Fruit fly (Drosophila melanogaster) whole organism, embryonic: ENCODE results near the gene CG7381.

ENCODE experiments used
- B-H2 ChIP-seq: fragments of 200-800 bp; sonication (Bioruptor generic); optimal IDR thresholded peaks from 2 replicates; lab custom pipeline; 2018; ENCODE audit warnings: missing biosample characterization, mild to moderate bottlenecking, missing genetic modification characterization
- CG10654 ChIP-seq: fragments of 200-800 bp; sonication (Bioruptor generic); optimal IDR thresholded peaks from 2 replicates; lab custom pipeline; 2016; ENCODE audit warnings: missing biosample characterization, missing genetic modification characterization
- CG12391 ChIP-seq: fragments of 200-800 bp; sonication (Bioruptor generic); optimal IDR thresholded peaks from 3 replicates; lab custom pipeline; 2018; ENCODE audit warnings: missing biosample characterization, mild to moderate bottlenecking, missing genetic modification characterization, moderate library complexity
- CG13287 ChIP-seq: fragments of 200-800 bp; sonication (Bioruptor generic); IDR thresholded peaks from 2 replicates; pipeline ENCODE4 v1.3.6; 2022; ENCODE audit warnings: missing biosample characterization, missing genetic modification characterization; ENCODE audit not compliant: partially characterized antibody
- CG14014 ChIP-seq: fragments of 200-800 bp; sonication (Bioruptor generic); IDR thresholded peaks from 2 replicates; pipeline ENCODE4 v1.3.6; 2022; ENCODE audit warnings: missing biosample characterization, missing genetic modification characterization
- CG15269 ChIP-seq: fragments of 200-800 bp; sonication (Bioruptor generic); optimal IDR thresholded peaks from 2 replicates; lab custom pipeline; 2018; ENCODE audit warnings: missing biosample characterization, mild to moderate bottlenecking, missing genetic modification characterization, moderate library complexity
- CG16815 ChIP-seq: fragments of 200-800 bp; sonication (Bioruptor generic); optimal IDR thresholded peaks from 3 replicates; lab custom pipeline; 2017; ENCODE audit warnings: missing biosample characterization, mild to moderate bottlenecking, missing genetic modification characterization
- CG18619 ChIP-seq: fragments of 200-800 bp; sonication (Bioruptor generic); optimal IDR thresholded peaks from 3 replicates; lab custom pipeline; 2017; ENCODE audit warnings: missing biosample characterization, mild to moderate bottlenecking, missing genetic modification characterization
- CG2129 ChIP-seq: fragments of 200-800 bp; sonication (Bioruptor generic); IDR thresholded peaks from 2 replicates; pipeline ENCODE4 v1.3.6; 2022; ENCODE audit warnings: missing biosample characterization, missing genetic modification characterization; ENCODE audit not compliant: partially characterized antibody
- CG2889 ChIP-seq: fragments of 200-800 bp; sonication (Bioruptor generic); IDR thresholded peaks from 3 replicates; pipeline ENCODE4 v1.3.6; 2022; ENCODE audit warnings: missing biosample characterization, missing genetic modification characterization
- CG3281 ChIP-seq: fragments of 200-800 bp; sonication (Bioruptor generic); optimal IDR thresholded peaks from 3 replicates; lab custom pipeline; 2017; ENCODE audit warnings: missing biosample characterization, mild to moderate bottlenecking, missing genetic modification characterization
- CG3407 ChIP-seq: fragments of 200-800 bp; sonication (Bioruptor generic); optimal IDR thresholded peaks from 2 replicates; lab custom pipeline; 2018; ENCODE audit warnings: missing biosample characterization, mild to moderate bottlenecking, missing genetic modification characterization
- CG34422 ChIP-seq: fragments of 200-800 bp; sonication (Bioruptor generic); IDR thresholded peaks from 3 replicates; pipeline ENCODE4 v1.3.6; 2022; ENCODE audit warnings: missing biosample characterization, missing genetic modification characterization
- CG4328 ChIP-seq: fragments of 200-800 bp; sonication (Bioruptor generic); optimal IDR thresholded peaks from 3 replicates; lab custom pipeline; 2017; ENCODE audit warnings: missing biosample characterization, missing genetic modification reagents, missing genetic modification characterization
- CG5953 ChIP-seq: fragments of 200-800 bp; sonication (Bioruptor generic); IDR thresholded peaks from 2 replicates; pipeline ENCODE4 v1.3.6; 2022; ENCODE audit warnings: missing biosample characterization, missing genetic modification characterization
- CG6854 ChIP-seq: fragments of 200-800 bp; sonication (Bioruptor generic); optimal IDR thresholded peaks from 3 replicates; lab custom pipeline; 2017; ENCODE audit warnings: missing biosample characterization, mild to moderate bottlenecking, missing genetic modification characterization
- D ChIP-seq, 2 experiments: fragments of 200-800 bp in 1 of 2; fragments of >200 bp in 1 of 2; sonication (Bioruptor generic) in 1 of 2; optimal IDR thresholded peaks; 2 replicates in 1 of 2; 3 replicates in 1 of 2; lab custom pipeline; 2017; ENCODE audit warnings: mild to moderate bottlenecking in 1 of 2, missing biosample characterization in 1 of 2, missing genetic modification characterization in 1 of 2, missing genetic modification reagents in 1 of 2
- Dip3 ChIP-seq: fragments of 200-800 bp; sonication (Bioruptor generic); optimal IDR thresholded peaks from 3 replicates; lab custom pipeline; 2016; ENCODE audit warnings: missing biosample characterization, missing genetic modification characterization
- Drgx ChIP-seq: fragments of 200-800 bp; sonication (Bioruptor generic); IDR thresholded peaks from 2 replicates; pipeline ENCODE4 v1.3.6; 2022; ENCODE audit warnings: missing biosample characterization, missing genetic modification characterization
- Fer3 ChIP-seq: fragments of 200-800 bp; sonication (Bioruptor generic); optimal IDR thresholded peaks from 2 replicates; lab custom pipeline; 2018; ENCODE audit warnings: missing biosample characterization, mild to moderate bottlenecking, missing genetic modification characterization, moderate library complexity
- Jarid2 ChIP-seq: fragments of 200-800 bp; sonication (Bioruptor generic); optimal IDR thresholded peaks from 3 replicates; lab custom pipeline; 2017; ENCODE audit warnings: mild to moderate bottlenecking, missing biosample characterization, missing genetic modification reagents, missing genetic modification characterization
- Max ChIP-seq: fragments of 200-800 bp; sonication (Bioruptor generic); optimal IDR thresholded peaks from 2 replicates; lab custom pipeline; 2016; ENCODE audit warnings: missing biosample characterization, mild to moderate bottlenecking, missing genetic modification characterization
- Pdp1 ChIP-seq, 2 experiments: fragments of 200-800 bp; sonication (Bioruptor generic); optimal IDR thresholded peaks; 3 replicates each; lab custom pipeline; 2016; ENCODE audit warnings: missing biosample characterization in 2 of 2, missing genetic modification characterization in 2 of 2, mild to moderate bottlenecking in 1 of 2, moderate library complexity in 1 of 2
- Rfx ChIP-seq: fragments of 200-800 bp; sonication (Bioruptor generic); IDR thresholded peaks from 2 replicates; pipeline ENCODE4 v1.3.6; 2022; ENCODE audit warnings: missing biosample characterization, missing genetic modification characterization
- Sox100B ChIP-seq: fragments of 200-800 bp; sonication (Bioruptor generic); optimal IDR thresholded peaks from 3 replicates; lab custom pipeline; 2018; ENCODE audit warnings: missing biosample characterization, mild to moderate bottlenecking, missing genetic modification characterization
- amos ChIP-seq: fragments of 200-800 bp; sonication (Bioruptor generic); IDR thresholded peaks from 2 replicates; pipeline ENCODE4 v1.3.6; 2022; ENCODE audit warnings: missing biosample characterization, missing genetic modification characterization; ENCODE audit not compliant: partially characterized antibody
- ato ChIP-seq: fragments of 200-800 bp; sonication (Bioruptor generic); IDR thresholded peaks from 2 replicates; pipeline ENCODE4 v1.3.6; 2022; ENCODE audit warnings: missing biosample characterization, missing genetic modification characterization; ENCODE audit not compliant: partially characterized antibody
- bbx ChIP-seq: fragments of 200-800 bp; sonication (Bioruptor generic); IDR thresholded peaks from 2 replicates; pipeline ENCODE4 v1.3.6; 2022; ENCODE audit warnings: missing biosample characterization, missing genetic modification characterization; ENCODE audit not compliant: partially characterized antibody
- cas ChIP-seq: fragments of 200-800 bp; sonication (Bioruptor generic); IDR thresholded peaks from 2 replicates; pipeline ENCODE4 v1.3.6; 2022; ENCODE audit warnings: missing biosample characterization, missing genetic modification characterization
- cato ChIP-seq: fragments of 200-800 bp; sonication (Bioruptor generic); optimal IDR thresholded peaks from 2 replicates; lab custom pipeline; 2016; ENCODE audit warnings: missing biosample characterization, missing genetic modification characterization, borderline replicate concordance
- cg ChIP-seq: fragments of 200-800 bp; sonication (Bioruptor generic); optimal IDR thresholded peaks from 3 replicates; lab custom pipeline; 2019; ENCODE audit warnings: missing biosample characterization, mild to moderate bottlenecking, missing genetic modification characterization, moderate library complexity
- chm ChIP-seq: fragments of 200-800 bp; sonication (Bioruptor generic); IDR thresholded peaks from 2 replicates; pipeline ENCODE4 v1.3.6; 2022; ENCODE audit warnings: missing biosample characterization, missing genetic modification characterization
- ems ChIP-seq: fragments of 200-800 bp; sonication (Bioruptor generic); optimal IDR thresholded peaks from 3 replicates; lab custom pipeline; 2016; ENCODE audit warnings: missing biosample characterization, missing genetic modification characterization
- exex ChIP-seq: fragments of 200-800 bp; sonication (Bioruptor generic); optimal IDR thresholded peaks from 4 replicates; lab custom pipeline; 2018; ENCODE audit warnings: missing biosample characterization, mild to moderate bottlenecking, missing genetic modification characterization, moderate library complexity
- gce ChIP-seq: fragments of 200-800 bp; sonication (Bioruptor generic); IDR thresholded peaks from 3 replicates; pipeline ENCODE4 v1.3.6; 2022; ENCODE audit warnings: missing biosample characterization, missing genetic modification characterization
- gem ChIP-seq: fragments of 200-800 bp; sonication (Bioruptor generic); optimal IDR thresholded peaks from 2 replicates; lab custom pipeline; 2019; ENCODE audit warnings: missing biosample characterization, mild to moderate bottlenecking, missing genetic modification characterization, moderate library complexity
- grau ChIP-seq: fragments of 200-800 bp; optimal IDR thresholded peaks from 3 replicates; lab custom pipeline; 2019; ENCODE audit warnings: missing biosample characterization, mild to moderate bottlenecking, missing genetic modification characterization, moderate library complexity
- her ChIP-seq: fragments of 200-800 bp; sonication (Bioruptor generic); optimal IDR thresholded peaks from 2 replicates; lab custom pipeline; 2016; ENCODE audit warnings: missing biosample characterization, missing genetic modification characterization
- hth ChIP-seq: fragments of >200 bp; optimal IDR thresholded peaks from 2 replicates; lab custom pipeline; 2017; ENCODE audit warnings: inconsistent platforms
- otp ChIP-seq: fragments of 200-800 bp; sonication (Bioruptor generic); IDR thresholded peaks from 3 replicates; pipeline ENCODE4, ENCODE4 v1.3.6; 2022; ENCODE audit warnings: missing biosample characterization, missing genetic modification characterization
- salm ChIP-seq: fragments of 200-800 bp; sonication (Bioruptor generic); optimal IDR thresholded peaks from 2 replicates; lab custom pipeline; 2018; ENCODE audit warnings: missing biosample characterization, mild to moderate bottlenecking, missing genetic modification characterization
- sd ChIP-seq: fragments of 200-800 bp; sonication (Bioruptor generic); optimal IDR thresholded peaks from 3 replicates; lab custom pipeline; 2018; ENCODE audit warnings: missing biosample characterization, mild to moderate bottlenecking, missing genetic modification characterization, moderate library complexity
- sens ChIP-seq: fragments of 200-800 bp; sonication (Bioruptor generic); peaks from one replicate; lab custom pipeline; 2016; ENCODE audit warnings: missing biosample characterization, missing genetic modification characterization
- sna ChIP-seq: fragments of 200-800 bp; sonication (Bioruptor generic); IDR thresholded peaks from 2 replicates; pipeline ENCODE4 v1.3.6; 2022; ENCODE audit warnings: missing biosample characterization, missing genetic modification characterization; ENCODE audit not compliant: partially characterized antibody
- stc ChIP-seq: fragments of 200-800 bp; sonication (Bioruptor generic); IDR thresholded peaks from 2 replicates; pipeline ENCODE4 v1.3.6; 2022; ENCODE audit warnings: missing biosample characterization, missing genetic modification characterization
- sug ChIP-seq: fragments of 200-800 bp; optimal IDR thresholded peaks from 2 replicates; lab custom pipeline; 2019; ENCODE audit warnings: missing biosample characterization, mild to moderate bottlenecking, missing genetic modification characterization, moderate library complexity
- zfh1 ChIP-seq: fragments of 200-800 bp; sonication (Bioruptor generic); IDR thresholded peaks from 3 replicates; pipeline ENCODE4 v1.3.6; 2022; ENCODE audit warnings: missing biosample characterization, missing genetic modification characterization

Gene CG7381

dm6 chr3R:12985828-12986530 is 8.7 kb upstream of the CG7381 start, which contains the start of gene CG31342 (continued):
- TF ChIP-seq CG18619 (GFP tag; lab: Kevin White, UChicago) (peak; percentile 2), CG4328 (GFP tag; lab: Kevin White, UChicago) (peak; percentile 6), CG14014 (GFP tag; lab: Robert Waterston, UW) (peak; percentile 35; the same call in 1 of the 2 replicates), stc (peak; percentile 20; the same call in 1 of the 2 replicates), CG10654 (GFP tag; lab: Kevin White, UChicago) (no peak), D (optimal IDR thresholded peaks at IDR 0.05; lab: Kevin White, UChicago) (no peak), D (GFP tag; optimal IDR thresholded peaks at IDR 0.05; lab: Kevin White, UChicago) (no peak), Jarid2 (GFP tag; lab: Kevin White, UChicago) (no peak), otp (GFP tag; lab: Robert Waterston, UW) (peak; percentile 29; the same call in 1 of the 3 replicates), CG6854 (no peak), zfh1 (GFP tag; lab: Robert Waterston, UW) (no peak), CG2129 (GFP tag; lab: Robert Waterston, UW) (peak; percentile 30; the same call in 1 of the 2 replicates), Max (no peak), CG5953 (GFP tag; lab: Robert Waterston, UW) (no peak), CG16815 (GFP tag; lab: Kevin White, UChicago) (no peak), Fer3 (tag; lab: Kevin White, UChicago) (no peak), CG15269 (tag; lab: Kevin White, UChicago) (no peak), her (no peak), CG3407 (no peak), hth (no peak), cato (GFP tag; lab: Kevin White, UChicago) (no peak), ato (GFP tag; lab: Robert Waterston, UW) (peak; percentile 23; the same call in 1 of the 2 replicates), gce (GFP tag; lab: Robert Waterston, UW) (no peak), grau (tag; lab: Kevin White, UChicago) (peak; percentile 70), B-H2 (GFP tag; lab: Kevin White, UChicago) (no peak), CG2889 (no peak)

DNA sequence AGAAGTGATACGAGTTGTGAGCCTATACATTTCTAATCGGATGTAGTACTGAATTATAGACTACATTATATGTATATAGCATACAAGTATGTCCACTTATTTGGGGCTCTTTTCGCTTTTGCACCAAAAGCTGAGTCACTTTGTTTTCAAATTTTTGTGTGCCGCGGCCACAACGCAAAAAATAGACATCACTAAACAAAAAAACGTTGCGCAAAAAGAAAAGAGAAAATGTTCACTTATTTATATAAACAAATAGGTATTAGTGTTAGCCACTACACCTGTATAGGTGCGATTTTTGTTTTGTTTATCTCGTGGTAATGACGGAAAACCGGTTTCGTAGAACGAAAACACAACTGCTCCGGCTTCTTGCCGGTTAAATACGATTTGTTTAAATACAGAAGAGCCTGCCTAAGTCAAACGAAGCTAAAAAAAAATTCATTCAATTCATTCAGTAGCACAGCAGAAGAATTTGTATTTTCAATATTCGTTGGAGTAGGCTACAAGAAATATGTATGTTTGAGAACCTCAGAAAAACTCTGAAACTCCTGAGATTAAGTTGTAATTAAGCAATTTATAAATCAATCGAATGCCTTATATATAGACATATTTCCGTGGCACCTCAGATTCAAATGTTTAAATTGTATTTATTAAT is 5.8 kb upstream of the CG7381 start:
- TF ChIP-seq sna (GFP tag; lab: Robert Waterston, UW) (no peak), sens (peak; percentile 61), sd (tag; lab: Kevin White, UChicago) (peak; percentile 51), grau (tag; lab: Kevin White, UChicago) (peak; percentile 96), Dip3 (GFP tag; lab: Kevin White, UChicago) (no peak), amos (peak; percentile 8; the same call in 1 of the 2 replicates), sug (tag; lab: Kevin White, UChicago) (no peak), gem (tag; lab: Kevin White, UChicago) (peak; percentile 30), CG12391 (tag; lab: Kevin White, UChicago) (peak; percentile 13), cg (GFP tag; lab: Kevin White, UChicago) (peak; percentile 64), salm (tag; lab: Kevin White, UChicago) (no peak), otp (GFP tag; lab: Robert Waterston, UW) (0 out of 3 replicates have a peak, but pooled peaks have one; percentile 16), exex (tag; lab: Kevin White, UChicago) (peak; percentile 37), ems (GFP tag; lab: Kevin White, UChicago) (no peak), Sox100B (GFP tag; lab: Kevin White, UChicago) (no peak), cas (no peak), bbx (GFP tag; lab: Robert Waterston, UW) (peak; percentile 42; the same call in 1 of the 2 replicates), CG34422 (peak; percentile 27; the same call in 1 of the 3 replicates), Pdp1 (GFP tag; optimal IDR thresholded peaks at IDR 0.05; lab: Kevin White, UChicago) (peak in 1 of 2 experiments; percentile 85), CG3281 (peak; percentile 22), CG13287 (GFP tag; lab: Robert Waterston, UW) (peak; percentile 5; the same call in 1 of the 2 replicates), chm (GFP tag; lab: Robert Waterston, UW) (no peak), Rfx (GFP tag; lab: Robert Waterston, UW) (peak; percentile 49), Drgx (GFP tag; lab: Robert Waterston, UW) (peak; percentile 28; the same call in 1 of the 2 replicates)
